Fruit fly (Drosophila melanogaster) whole organism, embryonic: Measurements from ENCODE around the gene CG13829.

Source experiments
- Awh ChIP-seq: fragments of 200-800 bp; sonication (Bioruptor generic); IDR thresholded peaks from 2 replicates; pipeline ENCODE4, ENCODE4 v1.3.6; 2022; ENCODE audit warnings: missing biosample characterization, missing genetic modification characterization
- Bdp1 ChIP-seq: fragments of 200-800 bp; sonication (Bioruptor generic); optimal IDR thresholded peaks from 3 replicates; lab custom pipeline; 2016; ENCODE audit warnings: missing biosample characterization, missing genetic modification characterization
- CG12769 ChIP-seq: fragments of 200-800 bp; sonication (Bioruptor generic); optimal IDR thresholded peaks from 2 replicates; lab custom pipeline; 2019; ENCODE audit warnings: missing biosample characterization, mild to moderate bottlenecking, missing genetic modification characterization, moderate library complexity
- CG13424 ChIP-seq: fragments of 200-800 bp; sonication (Bioruptor generic); optimal IDR thresholded peaks from 2 replicates; lab custom pipeline; 2019; ENCODE audit warnings: missing biosample characterization, mild to moderate bottlenecking, missing genetic modification characterization, moderate library complexity
- CG14860 ChIP-seq: fragments of 200-800 bp; sonication (Bioruptor generic); IDR thresholded peaks from 3 replicates; pipeline ENCODE4 v1.3.6; 2022; ENCODE audit warnings: missing biosample characterization, missing genetic modification characterization; ENCODE audit not compliant: partially characterized antibody
- CG15601 ChIP-seq: fragments of 200-800 bp; sonication (Bioruptor generic); optimal IDR thresholded peaks from 3 replicates; lab custom pipeline; 2019; ENCODE audit warnings: missing biosample characterization, mild to moderate bottlenecking, missing genetic modification characterization, moderate library complexity
- CG1603 ChIP-seq: fragments of 200-800 bp; sonication (Bioruptor generic); optimal IDR thresholded peaks from 2 replicates; lab custom pipeline; 2019; ENCODE audit warnings: missing biosample characterization, mild to moderate bottlenecking, missing genetic modification characterization, moderate library complexity
- CG17359 ChIP-seq: fragments of 200-800 bp; sonication (Bioruptor generic); optimal IDR thresholded peaks from 3 replicates; lab custom pipeline; 2018; ENCODE audit warnings: missing biosample characterization, mild to moderate bottlenecking, missing genetic modification characterization, moderate library complexity
- CG17385 ChIP-seq: fragments of 200-800 bp; sonication (Bioruptor generic); optimal IDR thresholded peaks from 3 replicates; lab custom pipeline; 2018; ENCODE audit warnings: missing biosample characterization, mild to moderate bottlenecking, missing genetic modification characterization
- CG1832 ChIP-seq: fragments of 200-800 bp; sonication (Bioruptor generic); optimal IDR thresholded peaks from 2 replicates; lab custom pipeline; 2017; ENCODE audit warnings: missing biosample characterization, mild to moderate bottlenecking, missing genetic modification characterization, inconsistent platforms
- CG2875 ChIP-seq: fragments of 200-800 bp; sonication (Bioruptor generic); optimal IDR thresholded peaks from 2 replicates; lab custom pipeline; 2017; ENCODE audit warnings: missing biosample characterization, mild to moderate bottlenecking, missing genetic modification characterization, missing genetic modification reagents
- CG3065 ChIP-seq: fragments of 200-800 bp; sonication (Bioruptor generic); optimal IDR thresholded peaks from 2 replicates; lab custom pipeline; 2016; ENCODE audit warnings: missing biosample characterization, missing genetic modification characterization
- CG3726 ChIP-seq: fragments of 200-800 bp; sonication (Bioruptor generic); IDR thresholded peaks from 3 replicates; pipeline ENCODE4, ENCODE4 v1.3.6; 2022; ENCODE audit warnings: missing biosample characterization, missing genetic modification characterization
- CG3847 ChIP-seq: fragments of 200-800 bp; sonication (Bioruptor generic); IDR thresholded peaks from 2 replicates; pipeline ENCODE4 v1.3.6; 2022; ENCODE audit warnings: missing biosample characterization, missing genetic modification characterization
- CG4360 ChIP-seq: fragments of 200-800 bp; sonication (Bioruptor generic); IDR thresholded peaks from 2 replicates; pipeline ENCODE4 v1.3.6; 2022; ENCODE audit warnings: missing biosample characterization, missing genetic modification characterization
- CG43689 ChIP-seq: fragments of 200-800 bp; sonication (Bioruptor generic); IDR thresholded peaks from 2 replicates; pipeline ENCODE4 v1.3.6; 2022; ENCODE audit warnings: missing biosample characterization, missing genetic modification characterization
- CG4707 ChIP-seq: fragments of 200-800 bp; sonication (Bioruptor generic); optimal IDR thresholded peaks from 2 replicates; lab custom pipeline; 2018; ENCODE audit warnings: missing biosample characterization, mild to moderate bottlenecking, missing genetic modification characterization, moderate library complexity
- CG6254 ChIP-seq: fragments of 200-800 bp; sonication (Bioruptor generic); optimal IDR thresholded peaks from 3 replicates; lab custom pipeline; 2017; ENCODE audit warnings: mild to moderate bottlenecking, missing biosample characterization, missing genetic modification reagents, missing genetic modification characterization
- CG7963 ChIP-seq: fragments of 200-800 bp; sonication (Bioruptor generic); IDR thresholded peaks from 3 replicates; pipeline ENCODE4 v1.3.6; 2022; ENCODE audit warnings: missing biosample characterization, missing genetic modification characterization; ENCODE audit not compliant: partially characterized antibody
- CG9609 ChIP-seq: fragments of 200-800 bp; sonication (Bioruptor generic); optimal IDR thresholded peaks from 3 replicates; lab custom pipeline; 2016; ENCODE audit warnings: missing biosample characterization, missing genetic modification characterization
- Dad ChIP-seq: fragments of 200-800 bp; sonication (Bioruptor generic); optimal IDR thresholded peaks from 3 replicates; lab custom pipeline; 2016; ENCODE audit warnings: missing biosample characterization, missing genetic modification characterization
- Dip2 ChIP-seq: fragments of 200-800 bp; sonication (Bioruptor generic); IDR thresholded peaks from 2 replicates; pipeline ENCODE4 v1.3.6; 2022; ENCODE audit warnings: missing biosample characterization, missing genetic modification characterization
- Drgx ChIP-seq: fragments of 200-800 bp; sonication (Bioruptor generic); IDR thresholded peaks from 2 replicates; pipeline ENCODE4 v1.3.6; 2022; ENCODE audit warnings: missing biosample characterization, missing genetic modification characterization
- E2f1 ChIP-seq: fragments of 200-800 bp; sonication (Bioruptor generic); IDR thresholded peaks from 2 replicates; pipeline ENCODE4 v1.3.6; 2022; ENCODE audit warnings: missing biosample characterization, missing genetic modification characterization
- E2f2 ChIP-seq: fragments of 200-800 bp; sonication (Bioruptor generic); IDR thresholded peaks from 2 replicates; pipeline ENCODE4 v1.3.6; 2022; ENCODE audit warnings: missing biosample characterization, missing genetic modification characterization
- H15 ChIP-seq: fragments of 200-800 bp; sonication (Bioruptor generic); IDR thresholded peaks from 3 replicates; pipeline ENCODE4 v1.3.6; 2022; ENCODE audit warnings: missing biosample characterization, missing genetic modification characterization
- Hand ChIP-seq: fragments of 200-800 bp; sonication (Bioruptor generic); optimal IDR thresholded peaks from 2 replicates; lab custom pipeline; 2017; ENCODE audit warnings: mild to moderate bottlenecking, missing biosample characterization, missing genetic modification reagents, missing genetic modification characterization
- Hey ChIP-seq: fragments of 200-800 bp; sonication (Bioruptor generic); optimal IDR thresholded peaks from 3 replicates; lab custom pipeline; 2018; ENCODE audit warnings: missing biosample characterization, mild to moderate bottlenecking, missing genetic modification characterization
- Kr ChIP-seq: fragments of 200-800 bp; sonication (Bioruptor generic); optimal IDR thresholded peaks from 2 replicates; lab custom pipeline; 2017; ENCODE audit warnings: missing biosample characterization, mild to moderate bottlenecking, missing genetic modification characterization
- MBD-R2 ChIP-seq: fragments of 200-800 bp; sonication (Bioruptor generic); IDR thresholded peaks from 2 replicates; pipeline ENCODE4 v1.3.6; 2022; ENCODE audit warnings: missing biosample characterization, missing genetic modification characterization
- Mrtf ChIP-seq: fragments of 200-800 bp; sonication (Bioruptor generic); IDR thresholded peaks from 3 replicates; pipeline ENCODE4 v1.3.6; 2022; ENCODE audit warnings: missing biosample characterization, missing genetic modification characterization
- NFAT ChIP-seq: fragments of 200-800 bp; sonication (Bioruptor generic); IDR thresholded peaks from 2 replicates; pipeline ENCODE4 v1.3.6; 2022; ENCODE audit warnings: missing biosample characterization, missing genetic modification characterization
- Sin3A ChIP-seq: fragments of >200 bp; optimal IDR thresholded peaks from 2 replicates; lab custom pipeline; 2018
- Ssrp ChIP-seq: fragments of 200-800 bp; sonication (Bioruptor generic); optimal IDR thresholded peaks from 2 replicates; lab custom pipeline; 2018; ENCODE audit warnings: missing biosample characterization, mild to moderate bottlenecking, missing genetic modification characterization, moderate library complexity
- YL-1 ChIP-seq: fragments of 200-800 bp; sonication (Bioruptor generic); optimal IDR thresholded peaks from 3 replicates; lab custom pipeline; 2017; ENCODE audit warnings: missing biosample characterization, mild to moderate bottlenecking, missing genetic modification characterization
- corto ChIP-seq: fragments of 200-800 bp; sonication (Bioruptor generic); optimal IDR thresholded peaks from 2 replicates; lab custom pipeline; 2016; ENCODE audit warnings: missing biosample characterization, mild to moderate bottlenecking, missing genetic modification characterization, moderate library complexity
- da ChIP-seq: fragments of 200-800 bp; sonication (Bioruptor generic); optimal IDR thresholded peaks from 2 replicates; lab custom pipeline; 2016; ENCODE audit warnings: missing biosample characterization, missing genetic modification characterization
- dimm ChIP-seq: fragments of 200-800 bp; sonication (Bioruptor generic); IDR thresholded peaks from 2 replicates; pipeline ENCODE4 v1.3.6; 2022; ENCODE audit warnings: missing biosample characterization, missing genetic modification characterization
- disco-r ChIP-seq: fragments of 200-800 bp; sonication (Bioruptor generic); optimal IDR thresholded peaks from 2 replicates; lab custom pipeline; 2016; ENCODE audit warnings: missing biosample characterization, missing genetic modification characterization
- dm ChIP-seq: fragments of 200-800 bp; sonication (Bioruptor generic); optimal IDR thresholded peaks from 3 replicates; lab custom pipeline; 2016; ENCODE audit warnings: missing biosample characterization, missing genetic modification characterization
- gce ChIP-seq: fragments of 200-800 bp; sonication (Bioruptor generic); IDR thresholded peaks from 3 replicates; pipeline ENCODE4 v1.3.6; 2022; ENCODE audit warnings: missing biosample characterization, missing genetic modification characterization
- gem ChIP-seq: fragments of 200-800 bp; sonication (Bioruptor generic); optimal IDR thresholded peaks from 2 replicates; lab custom pipeline; 2019; ENCODE audit warnings: missing biosample characterization, mild to moderate bottlenecking, missing genetic modification characterization, moderate library complexity
- hkb ChIP-seq, 2 experiments: fragments of 200-800 bp in 1 of 2; fragments of >200 bp in 1 of 2; sonication (Bioruptor generic) in 1 of 2; IDR thresholded peaks in 1 of 2; optimal IDR thresholded peaks in 1 of 2; 2 replicates each; pipeline versions ENCODE4 v1.3.6 to Lab custom; 2017 to 2022; ENCODE audit warnings: missing biosample characterization in 1 of 2, missing genetic modification characterization in 1 of 2
- jumu ChIP-seq: fragments of 200-800 bp; sonication (Bioruptor generic); optimal IDR thresholded peaks from 3 replicates; lab custom pipeline; 2016; ENCODE audit warnings: missing biosample characterization, missing genetic modification characterization
- oc ChIP-seq: fragments of 200-800 bp; sonication (Bioruptor generic); optimal IDR thresholded peaks from 2 replicates; lab custom pipeline; 2018; ENCODE audit warnings: missing biosample characterization, mild to moderate bottlenecking, missing genetic modification characterization, moderate library complexity
- otp ChIP-seq: fragments of 200-800 bp; sonication (Bioruptor generic); IDR thresholded peaks from 3 replicates; pipeline ENCODE4, ENCODE4 v1.3.6; 2022; ENCODE audit warnings: missing biosample characterization, missing genetic modification characterization
- psq ChIP-seq: fragments of 200-800 bp; sonication (Bioruptor generic); optimal IDR thresholded peaks from 2 replicates; lab custom pipeline; 2017; ENCODE audit warnings: missing biosample characterization, missing genetic modification characterization
- ranshi ChIP-seq: fragments of 200-800 bp; sonication (Bioruptor generic); IDR thresholded peaks from 2 replicates; pipeline ENCODE4 v1.3.6; 2022; ENCODE audit warnings: missing biosample characterization, missing genetic modification characterization
- stc ChIP-seq: fragments of 200-800 bp; sonication (Bioruptor generic); IDR thresholded peaks from 2 replicates; pipeline ENCODE4 v1.3.6; 2022; ENCODE audit warnings: missing biosample characterization, missing genetic modification characterization
- usp ChIP-seq: fragments of >200 bp; optimal IDR thresholded peaks from 2 replicates; lab custom pipeline; 2017; ENCODE audit warnings: missing biosample characterization, missing genetic modification characterization
- vvl ChIP-seq: fragments of 200-800 bp; sonication (Bioruptor generic); IDR thresholded peaks from 2 replicates; pipeline ENCODE4 v1.3.6; 2022; ENCODE audit warnings: missing biosample characterization, missing genetic modification characterization
- z ChIP-seq: fragments of 200-800 bp; sonication (Bioruptor generic); IDR thresholded peaks from 3 replicates; pipeline ENCODE4 v1.3.6; 2022; ENCODE audit warnings: missing biosample characterization, missing genetic modification characterization

The CG13829 gene

DNA sequence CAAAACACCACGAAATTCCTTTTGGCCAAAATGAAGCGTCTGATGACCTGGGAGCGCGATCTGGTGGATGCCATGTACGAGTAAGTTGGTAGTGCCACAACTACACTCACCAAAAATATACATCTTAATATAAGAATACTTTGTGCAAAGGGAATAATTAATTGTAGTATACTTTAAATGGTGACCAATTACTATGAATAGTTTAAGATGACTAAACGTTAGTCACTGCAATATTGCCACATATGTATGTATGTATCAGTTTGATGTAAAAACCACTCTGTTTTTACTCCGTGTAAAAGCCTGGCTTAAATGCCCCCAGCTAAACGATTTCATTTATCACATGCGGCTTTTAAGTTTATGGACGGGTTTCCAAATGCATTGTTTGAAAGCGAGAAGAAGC lies 13.6 kb upstream of the CG13829 start (continued):
- TF ChIP-seq CG14860 (GFP tag; lab: Robert Waterston, UW) (no peak), CG3847 (GFP tag; lab: Robert Waterston, UW) (no peak), Hey (tag; lab: Kevin White, UChicago) (no peak), CG4707 (GFP tag; lab: Kevin White, UChicago) (peak; percentile 4), otp (GFP tag; lab: Robert Waterston, UW) (peak; percentile 71; the same call in 1 of the 3 replicates), CG4360 (GFP tag; lab: Robert Waterston, UW) (no peak), jumu (GFP tag; lab: Kevin White, UChicago) (no peak), E2f2 (GFP tag; lab: Robert Waterston, UW) (peak; percentile 45), ranshi (GFP tag; lab: Robert Waterston, UW) (no peak), CG17385 (peak; percentile 46), Kr (GFP tag; lab: Kevin White, UChicago) (no peak), z (GFP tag; lab: Robert Waterston, UW) (no peak), Ssrp (tag; lab: Kevin White, UChicago) (peak; percentile 60), CG6254 (GFP tag; lab: Kevin White, UChicago) (peak; percentile 34), E2f1 (GFP tag; lab: Robert Waterston, UW) (no peak), CG7963 (no peak), MBD-R2 (GFP tag; lab: Robert Waterston, UW) (no peak), CG13424 (tag; lab: Kevin White, UChicago) (peak; percentile 64), usp (GFP tag; lab: Kevin White, UChicago) (no peak), H15 (GFP tag; lab: Robert Waterston, UW) (no peak), CG3065 (GFP tag; lab: Kevin White, UChicago) (no peak), Awh (GFP tag; lab: Robert Waterston, UW) (peak; percentile 40; the same call in 1 of the 2 replicates), hkb (optimal IDR thresholded peaks at IDR 0.05; lab: Kevin White, UChicago) (no peak), hkb (GFP tag; IDR thresholded peaks at IDR 0.05; lab: Robert Waterston, UW) (no peak), CG17359 (tag; lab: Kevin White, UChicago) (peak; percentile 64), CG15601 (peak; percentile 13), Hand (GFP tag; lab: Kevin White, UChicago) (no peak), corto (GFP tag; lab: Kevin White, UChicago) (no peak), CG12769 (tag; lab: Kevin White, UChicago) (no peak), Drgx (no peak), gce (GFP tag; lab: Robert Waterston, UW) (no peak), oc (tag; lab: Kevin White, UChicago) (peak; percentile 83), stc (GFP tag; lab: Robert Waterston, UW) (0 out of 2 replicates have a peak, but pooled peaks have one; percentile 35), gem (peak; percentile 72), Bdp1 (GFP tag; lab: Kevin White, UChicago) (no peak), CG1603 (tag; lab: Kevin White, UChicago) (peak; percentile 68), YL-1 (GFP tag; lab: Kevin White, UChicago) (no peak), CG2875 (peak; percentile 46), Dip2 (no peak), da (GFP tag; lab: Kevin White, UChicago) (no peak), Dad (GFP tag; lab: Kevin White, UChicago) (no peak), CG43689 (GFP tag; lab: Robert Waterston, UW) (no peak), disco-r (GFP tag; lab: Kevin White, UChicago) (no peak), NFAT (no peak), vvl (GFP tag; lab: Robert Waterston, UW) (0 out of 2 replicates have a peak, but pooled peaks have one; percentile 17), CG1832 (GFP tag; lab: Kevin White, UChicago) (no peak), Sin3A (lab: Kevin White, UChicago) (no peak), Mrtf (no peak), dm (no peak), CG9609 (GFP tag; lab: Kevin White, UChicago) (no peak), CG3726 (GFP tag; lab: Robert Waterston, UW) (no peak), psq (GFP tag; lab: Kevin White, UChicago) (no peak), dimm (GFP tag; lab: Robert Waterston, UW) (no peak)
